Worm (Caenorhabditis elegans): ENCODE measurements around the gene nlp-78.

ce11 chrII:9114972-9115371, 21.0 kb upstream of the nlp-78 start:
- TF ChIP-seq ama-1 (optimal IDR thresholded peaks at IDR 0.05) (no peak), egl-27 (tag; optimal IDR thresholded peaks at IDR 0.05) (no peak), ZK546.5 (tag; optimal IDR thresholded peaks at IDR 0.05) (no peak), gmeb-1 (tag; optimal IDR thresholded peaks at IDR 0.05) (no peak), fos-1 (tag; optimal IDR thresholded peaks at IDR 0.05) (no peak), unc-62 (GFP tag; optimal IDR thresholded peaks at IDR 0.05) (no peak), nhr-237 (tag; optimal IDR thresholded peaks at IDR 0.05) (no peak), nhr-23 (tag; optimal IDR thresholded peaks at IDR 0.05) (no peak), elt-3 (tag; optimal IDR thresholded peaks at IDR 0.05) (no peak)

Data from whole organism, L2 larva.